Worm (Caenorhabditis elegans): ENCODE data around the gene T24F1.4.

DNA sequence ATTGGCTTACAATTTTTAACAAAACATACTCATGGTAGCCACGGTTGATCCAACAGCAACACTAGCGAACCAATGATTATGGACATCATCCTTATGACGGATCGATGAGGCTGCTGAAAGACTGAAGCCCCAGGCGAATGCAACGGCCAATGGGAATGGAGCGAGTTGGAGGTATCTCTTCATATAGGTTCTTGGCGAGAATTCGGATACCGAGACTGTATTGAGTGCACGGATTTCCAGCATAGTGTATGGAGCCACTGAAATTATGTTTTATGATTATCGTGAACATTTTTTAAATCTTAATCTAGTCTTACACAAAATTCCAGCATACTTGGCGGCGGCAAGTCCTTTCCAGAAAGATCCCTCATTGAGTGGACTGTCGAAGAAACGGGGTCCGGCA, 30.5 kb upstream of the T24F1.4 start:
- no peak for TF ChIP-seq unc-62 (GFP tag; optimal IDR thresholded peaks at IDR 0.05)
- TF ChIP-seq efl-1 (optimal IDR thresholded peaks at IDR 0.05) = no peak
- no peak for TF ChIP-seq efl-1 (GFP tag; optimal IDR thresholded peaks at IDR 0.05 in 1 of 2)
- no peak for TF ChIP-seq nhr-77 (tag; optimal IDR thresholded peaks at IDR 0.05)
- TF ChIP-seq lin-13 (GFP tag; optimal IDR thresholded peaks at IDR 0.05) = no peak
- TF ChIP-seq nhr-237 (tag; optimal IDR thresholded peaks at IDR 0.05) = no peak
- TF ChIP-seq nhr-11 (tag; optimal IDR thresholded peaks at IDR 0.05) = no peak
- TF ChIP-seq skn-1 (tag; optimal IDR thresholded peaks at IDR 0.05) = no peak
